Fruit fly (Drosophila melanogaster): ENCODE measurements around the gene Rel.

Gene Rel

DNA sequence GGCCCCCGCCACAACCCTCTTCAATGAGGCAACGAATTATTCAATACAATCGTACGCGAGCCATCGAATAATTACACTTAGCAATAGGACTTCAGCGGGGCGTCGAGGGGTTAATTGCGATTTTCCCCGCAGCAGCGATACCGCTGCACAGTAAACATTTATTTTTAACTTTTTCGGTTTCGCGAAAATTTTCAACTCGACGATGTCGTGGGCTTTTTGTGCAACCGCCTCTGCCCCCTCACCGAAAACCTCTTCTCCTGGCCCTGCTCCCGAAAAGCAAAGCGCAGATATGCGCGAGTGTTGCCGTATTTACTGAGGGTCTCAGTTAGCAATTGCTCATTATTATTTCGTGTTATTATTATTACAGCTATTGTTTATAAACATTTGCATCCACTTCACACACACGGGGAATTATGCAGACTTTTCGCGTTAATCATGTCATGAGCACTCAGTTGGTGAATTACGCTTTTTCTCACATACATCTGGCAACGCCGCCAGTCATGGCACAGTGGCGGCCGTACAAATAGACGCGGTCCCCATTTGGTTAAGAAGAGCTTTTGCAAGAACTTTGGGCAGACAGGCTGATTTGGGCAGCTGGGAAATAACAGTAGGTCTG, 33.9 kb downstream of the Rel start (continued):
- TF ChIP-seq Pdp1 (GFP tag; optimal IDR thresholded peaks at IDR 0.05) (peak; percentile 61 to 95), trh (GFP tag; optimal IDR thresholded peaks at IDR 0.05) (no peak), jing (GFP tag; optimal IDR thresholded peaks at IDR 0.05) (no peak), Eip74EF (GFP tag; optimal IDR thresholded peaks at IDR 0.05) (no peak), CG6654 (GFP tag; optimal IDR thresholded peaks at IDR 0.05) (no peak), HHEX (GFP tag; optimal IDR thresholded peaks at IDR 0.05) (peak; percentile 27), ro (GFP tag; IDR thresholded peaks at IDR 0.05) (no peak), Elba2 (GFP tag; optimal IDR thresholded peaks at IDR 0.05) (no peak), vnd (GFP tag; IDR thresholded peaks at IDR 0.05; ENCODE audit: partially characterized antibody) (no peak), exex (tag; optimal IDR thresholded peaks at IDR 0.05) (no peak), tna (GFP tag; IDR thresholded peaks at IDR 0.05; ENCODE audit: partially characterized antibody) (no peak), CG11085 (GFP tag; IDR thresholded peaks at IDR 0.05) (no peak), pfk (GFP tag; optimal IDR thresholded peaks at IDR 0.05) (no peak), CG14050 (GFP tag; IDR thresholded peaks at IDR 0.05) (no peak), gsb (GFP tag; IDR thresholded peaks at IDR 0.05) (no peak), jigr1 (GFP tag; IDR thresholded peaks at IDR 0.05) (no peak), CG2120 (GFP tag; optimal IDR thresholded peaks at IDR 0.05) (peak; percentile 73), CG14014 (GFP tag; IDR thresholded peaks at IDR 0.05) (no peak), Ada2b (GFP tag; IDR thresholded peaks at IDR 0.05) (0 out of 2 replicates have a peak, but pooled peaks have one; percentile 31), CG8944 (GFP tag; optimal IDR thresholded peaks at IDR 0.05) (peak; percentile 47), grau (tag; optimal IDR thresholded peaks at IDR 0.05) (peak; percentile 54), CG15514 (GFP tag; optimal IDR thresholded peaks at IDR 0.05) (peak; percentile 63), Fer3 (tag; optimal IDR thresholded peaks at IDR 0.05) (no peak), Dad (GFP tag; optimal IDR thresholded peaks at IDR 0.05) (peak; percentile 27), Vsx1 (GFP tag; optimal IDR thresholded peaks at IDR 0.05) (no peak), HLHmδ (GFP tag; optimal IDR thresholded peaks at IDR 0.05) (no peak), E2f1 (GFP tag; IDR thresholded peaks at IDR 0.05) (0 out of 2 replicates have a peak, but pooled peaks have one; percentile 11), twi (tag; optimal IDR thresholded peaks at IDR 0.05) (no peak), CG12236 (GFP tag; optimal IDR thresholded peaks at IDR 0.05) (peak; percentile 0), Atf-2 (GFP tag; optimal IDR thresholded peaks at IDR 0.05) (peak; percentile 22), ash1 (GFP tag; optimal IDR thresholded peaks at IDR 0.05) (no peak), sima (GFP tag; optimal IDR thresholded peaks at IDR 0.05) (no peak), ems (GFP tag; optimal IDR thresholded peaks at IDR 0.05) (peak; percentile 46), tll (GFP tag; optimal IDR thresholded peaks at IDR 0.05) (no peak), lola (GFP tag; optimal IDR thresholded peaks at IDR 0.05) (peak in 1 of 3 experiments; percentile 32), CG17802 (tag; optimal IDR thresholded peaks at IDR 0.05) (no peak), Dek (tag; optimal IDR thresholded peaks at IDR 0.05) (peak; percentile 52), CG16779 (GFP tag; IDR thresholded peaks at IDR 0.05) (no peak), Dbx (GFP tag; IDR thresholded peaks at IDR 0.05) (peak; percentile 41; the same call in 1 of the 3 replicates), Xbp1 (GFP tag; optimal IDR thresholded peaks at IDR 0.05) (peak; percentile 62), ap (GFP tag; IDR thresholded peaks at IDR 0.05) (no peak), al (GFP tag; IDR thresholded peaks at IDR 0.05) (no peak), Stat92E (GFP tag; optimal IDR thresholded peaks at IDR 0.05) (no peak), fd102C (GFP tag; optimal IDR thresholded peaks at IDR 0.05) (no peak), cad (GFP tag; optimal IDR thresholded peaks at IDR 0.05) (no peak), CG17912 (GFP tag; optimal IDR thresholded peaks at IDR 0.05) (no peak), GATAe (GFP tag; conservative IDR thresholded peaks at IDR 0.05) (no peak), CG6813 (GFP tag; optimal IDR thresholded peaks at IDR 0.05) (no peak), CG11723 (GFP tag; optimal IDR thresholded peaks at IDR 0.05) (no peak)
